Fruit fly (Drosophila melanogaster): Measurements from ENCODE around the gene Prosalpha2.

- no peak for TF ChIP-seq CG1832 (GFP tag; optimal IDR thresholded peaks at IDR 0.05)
- no peak for TF ChIP-seq seq (GFP tag; IDR thresholded peaks at IDR 0.05)
- no peak for TF ChIP-seq Oaz (GFP tag; IDR thresholded peaks at IDR 0.05)
- TF ChIP-seq Fer2 (tag; optimal IDR thresholded peaks at IDR 0.05) = no peak
- no peak for TF ChIP-seq Bdp1 (GFP tag; optimal IDR thresholded peaks at IDR 0.05)
- TF ChIP-seq Ptx1 (GFP tag; IDR thresholded peaks at IDR 0.05) = no peak
- peak; percentile 15 for TF ChIP-seq CG17829 (tag; optimal IDR thresholded peaks at IDR 0.05)
- TF ChIP-seq CG1792 (GFP tag; optimal IDR thresholded peaks at IDR 0.05) = no peak
- no peak for TF ChIP-seq disco-r (GFP tag; optimal IDR thresholded peaks at IDR 0.05)
These were observed 8.5 kb downstream of the Prosalpha2 start, which contains the start of gene Desat1 for dm6 chr3R:12439401-12440143.

Measured in whole organism, embryonic.